Worm (Caenorhabditis elegans): ENCODE measurements around the gene sto-5.

DNA sequence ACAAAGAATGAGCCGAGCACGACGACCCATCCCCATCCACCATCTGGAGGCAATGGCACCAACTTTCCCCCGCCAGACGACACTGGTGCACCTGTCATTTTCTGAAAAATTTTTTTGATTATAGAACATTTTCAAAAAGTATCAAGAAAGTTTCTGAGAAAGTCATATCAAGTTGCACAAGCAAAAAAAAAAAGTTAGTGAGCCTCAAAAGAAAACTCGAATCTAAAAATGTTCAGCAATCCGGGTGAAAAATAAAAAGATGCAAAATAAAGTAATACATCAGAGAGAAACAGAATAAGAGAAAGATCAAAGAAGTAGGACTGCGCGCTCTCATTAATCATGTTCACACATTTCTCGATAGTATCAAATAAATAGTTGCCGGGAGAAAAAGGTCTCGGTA is 54.9 kb downstream of the sto-5 start, which contains the start of gene mct-6:
- no peak for TF ChIP-seq nhr-76 (tag; optimal IDR thresholded peaks at IDR 0.05)
- TF ChIP-seq ztf-11 (tag; optimal IDR thresholded peaks at IDR 0.05): no peak

Data from whole organism, mixed stage, embryonic.